Fruit fly (Drosophila melanogaster) whole organism, prepupa: Measurements from ENCODE around the gene AsnS.

Experiments
- CG6163 ChIP-seq: fragments of 200-800 bp; sonication (Bioruptor generic); IDR thresholded peaks from 3 replicates; pipeline ENCODE4 v1.3.6; 2022; ENCODE audit warnings: missing biosample characterization, missing genetic modification characterization
- CG6808 ChIP-seq: fragments of 200-800 bp; sonication (Bioruptor generic); optimal IDR thresholded peaks from 3 replicates; lab custom pipeline; 2017; ENCODE audit warnings: missing biosample characterization, missing genetic modification characterization, mild to moderate bottlenecking, moderate library complexity, missing genetic modification reagents
- Ets96B ChIP-seq: fragments of 200-800 bp; optimal IDR thresholded peaks from 2 replicates; lab custom pipeline; 2019; ENCODE audit warnings: missing biosample characterization, mild to moderate bottlenecking, missing genetic modification characterization, moderate library complexity
- Met ChIP-seq: fragments of 200-800 bp; sonication (Bioruptor generic); optimal IDR thresholded peaks from 3 replicates; lab custom pipeline; 2016; ENCODE audit warnings: missing biosample characterization, missing genetic modification characterization
- OdsH ChIP-seq: fragments of 200-800 bp; sonication (Bioruptor generic); optimal IDR thresholded peaks from 3 replicates; lab custom pipeline; 2016; ENCODE audit warnings: missing biosample characterization, missing genetic modification characterization
- Smox ChIP-seq: fragments of 200-800 bp; sonication (Bioruptor generic); optimal IDR thresholded peaks from 3 replicates; lab custom pipeline; 2016; ENCODE audit warnings: missing biosample characterization, missing genetic modification characterization
- esn ChIP-seq: fragments of 200-800 bp; sonication (Bioruptor generic); optimal IDR thresholded peaks from 2 replicates; lab custom pipeline; 2016; ENCODE audit warnings: missing biosample characterization, mild to moderate bottlenecking, missing genetic modification characterization, moderate library complexity
- lz ChIP-seq: fragments of 200-800 bp; sonication (Bioruptor generic); optimal IDR thresholded peaks from 3 replicates; lab custom pipeline; 2016; ENCODE audit warnings: missing biosample characterization, missing genetic modification characterization
- net ChIP-seq: fragments of 200-800 bp; sonication (Bioruptor generic); optimal IDR thresholded peaks from 3 replicates; lab custom pipeline; 2016; ENCODE audit warnings: missing biosample characterization, missing genetic modification characterization
- ss ChIP-seq, 2 experiments: fragments of 200-800 bp; sonication (Bioruptor generic); optimal IDR thresholded peaks; 2 replicates in 1 of 2; 3 replicates in 1 of 2; lab custom pipeline; 2017 to 2018; ENCODE audit warnings: mild to moderate bottlenecking in 2 of 2, missing biosample characterization in 2 of 2, missing genetic modification characterization in 2 of 2, moderate library complexity in 1 of 2

DNA sequence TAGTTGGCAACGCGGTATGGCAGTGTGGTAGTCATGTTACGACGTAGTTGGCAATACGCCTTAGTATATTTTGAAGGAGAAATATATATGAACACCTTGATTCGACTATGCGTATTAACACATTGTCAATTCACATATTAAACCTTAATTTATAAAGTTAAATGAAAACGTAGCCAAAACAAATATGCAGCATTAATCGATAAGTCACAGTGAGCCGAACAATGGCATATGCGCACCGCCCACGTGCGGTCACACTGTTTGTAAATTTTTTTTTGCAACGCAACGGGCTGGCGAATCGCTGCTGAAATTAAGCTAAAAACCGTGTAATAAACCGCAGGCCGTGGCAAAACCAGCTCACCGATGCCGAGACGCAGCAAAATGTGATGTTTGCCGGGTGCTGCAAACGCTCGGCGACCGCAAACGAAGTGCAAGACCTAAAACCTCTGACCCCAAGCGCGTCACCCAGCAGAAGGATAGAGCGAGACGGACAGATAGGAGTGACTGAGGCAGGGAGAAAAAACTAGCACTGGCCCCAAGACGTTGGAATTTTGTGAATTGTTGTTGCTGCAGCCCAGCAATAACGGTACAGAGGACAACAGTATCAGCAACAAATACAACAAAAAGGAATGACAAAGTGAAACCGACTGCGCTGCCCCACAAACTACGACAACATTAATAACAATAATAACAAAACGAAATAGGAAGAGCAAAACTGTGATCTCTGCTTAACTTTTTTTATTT, 2.8 kb downstream of the AsnS start:
- no peak for TF ChIP-seq net (GFP tag; lab: Kevin White, UChicago)
- peak; percentile 23 for TF ChIP-seq CG6808
- TF ChIP-seq Ets96B (tag; lab: Kevin White, UChicago), result no peak
- no peak for TF ChIP-seq CG6163 (GFP tag; lab: Robert Waterston, UW)
- TF ChIP-seq Smox (GFP tag; lab: Kevin White, UChicago), result no peak
- TF ChIP-seq Met (GFP tag; lab: Kevin White, UChicago), result no peak
- TF ChIP-seq lz (GFP tag; lab: Kevin White, UChicago), result no peak
- TF ChIP-seq esn (GFP tag; lab: Kevin White, UChicago), result no peak
- TF ChIP-seq ss (GFP tag; optimal IDR thresholded peaks at IDR 0.05; lab: Kevin White, UChicago), result peak in 1 of 2 experiments; percentile 30
- TF ChIP-seq OdsH (GFP tag; lab: Kevin White, UChicago), result no peak
